Fruit fly (Drosophila melanogaster) Kc167 (cell line): ENCODE results near the gene Spt6.

Experiments used
- Myc ChIP-seq: fragments of >200 bp; optimal IDR thresholded peaks from 2 replicates; lab custom pipeline; 2017; ENCODE audit warnings: missing external identifiers
- Sin3A ChIP-seq: fragments of >200 bp; optimal IDR thresholded peaks from 2 replicates; lab custom pipeline; 2018; ENCODE audit warnings: missing external identifiers
- h ChIP-seq: fragments of >200 bp; optimal IDR thresholded peaks from 3 replicates; lab custom pipeline; 2018; ENCODE audit warnings: missing external identifiers
- insv ChIP-seq: fragments of >200 bp; optimal IDR thresholded peaks from 3 replicates; lab custom pipeline; 2018; ENCODE audit warnings: missing external identifiers
- psq ChIP-seq: fragments of >200 bp; optimal IDR thresholded peaks from 2 replicates; lab custom pipeline; 2017; ENCODE audit warnings: missing external identifiers
- ttk ChIP-seq: sonication (Bioruptor generic); optimal IDR thresholded peaks from 2 replicates; lab custom pipeline; 2017; ENCODE audit warnings: missing external identifiers

dm6 chrX:6219227-6219626, 48.4 kb upstream of the Spt6 start, which contains the start of gene Btnd:
- TF ChIP-seq h (lab: Kevin White, UChicago) (no peak), Sin3A (lab: Kevin White, UChicago) (no peak), Myc (lab: Kevin White, UChicago) (no peak), ttk (no peak), insv (lab: Kevin White, UChicago) (no peak), psq (lab: Kevin White, UChicago) (no peak)
